Fruit fly (Drosophila melanogaster): Measurements from ENCODE around the gene CG13901.

dm6 chr3L:802700-803273 lies 34.8 kb downstream of the CG13901 start:
- TF ChIP-seq CG33557 (GFP tag; optimal IDR thresholded peaks at IDR 0.05) (peak; percentile 71), CG4424 (GFP tag; optimal IDR thresholded peaks at IDR 0.05) (peak; percentile 77), Sin3A (optimal IDR thresholded peaks at IDR 0.05) (no peak), pho (GFP tag; optimal IDR thresholded peaks at IDR 0.05) (peak; percentile 83), H2.0 (GFP tag; IDR thresholded peaks at IDR 0.05) (peak; percentile 93), Ada2b (GFP tag; IDR thresholded peaks at IDR 0.05) (peak; percentile 91), sim (GFP tag; IDR thresholded peaks at IDR 0.05) (peak; percentile 70; the same call in 1 of the 2 replicates), insv (GFP tag; optimal IDR thresholded peaks at IDR 0.05) (no peak), tap (tag; optimal IDR thresholded peaks at IDR 0.05) (peak; percentile 71)

Measured in whole organism, embryonic.